Fruit fly (Drosophila melanogaster): Measurements from ENCODE around the gene CG11695.

Gene CG11695

dm6 chrX:11550078-11550477 is 26.6 kb upstream of the CG11695 start:
- TF ChIP-seq CG15710 (tag; optimal IDR thresholded peaks at IDR 0.05) (peak; percentile 5), CG14655 (GFP tag; optimal IDR thresholded peaks at IDR 0.05) (peak; percentile 55), gl (tag; optimal IDR thresholded peaks at IDR 0.05) (no peak), CG8159 (tag; optimal IDR thresholded peaks at IDR 0.05) (peak; percentile 20), Pif1A (GFP tag; optimal IDR thresholded peaks at IDR 0.05) (peak; percentile 10), CG34367 (tag; optimal IDR thresholded peaks at IDR 0.05) (peak; percentile 2), CG12605 (GFP tag; IDR thresholded peaks at IDR 0.05) (no peak), CG13204 (GFP tag; optimal IDR thresholded peaks at IDR 0.05) (no peak), D1 (tag; optimal IDR thresholded peaks at IDR 0.05) (no peak), rn (GFP tag; IDR thresholded peaks at IDR 0.05) (no peak), CG9948 (tag; optimal IDR thresholded peaks at IDR 0.05) (peak; percentile 26), fd96Ca (GFP tag; IDR thresholded peaks at IDR 0.05) (no peak), Snoo (tag; optimal IDR thresholded peaks at IDR 0.05) (no peak), CG10348 (GFP tag; IDR thresholded peaks at IDR 0.05) (no peak), EcR (GFP tag; optimal IDR thresholded peaks at IDR 0.05) (no peak), CG32121 (GFP tag; IDR thresholded peaks at IDR 0.05) (no peak), CG8301 (tag; optimal IDR thresholded peaks at IDR 0.05) (peak; percentile 47), CG17806 (tag; optimal IDR thresholded peaks at IDR 0.05) (peak; percentile 27), Pif1B (GFP tag; optimal IDR thresholded peaks at IDR 0.05) (peak; percentile 15), Ets98B (GFP tag; IDR thresholded peaks at IDR 0.05) (0 out of 2 replicates have a peak, but pooled peaks have one; percentile 39), CG4496 (GFP tag; IDR thresholded peaks at IDR 0.05) (no peak)

DNA sequence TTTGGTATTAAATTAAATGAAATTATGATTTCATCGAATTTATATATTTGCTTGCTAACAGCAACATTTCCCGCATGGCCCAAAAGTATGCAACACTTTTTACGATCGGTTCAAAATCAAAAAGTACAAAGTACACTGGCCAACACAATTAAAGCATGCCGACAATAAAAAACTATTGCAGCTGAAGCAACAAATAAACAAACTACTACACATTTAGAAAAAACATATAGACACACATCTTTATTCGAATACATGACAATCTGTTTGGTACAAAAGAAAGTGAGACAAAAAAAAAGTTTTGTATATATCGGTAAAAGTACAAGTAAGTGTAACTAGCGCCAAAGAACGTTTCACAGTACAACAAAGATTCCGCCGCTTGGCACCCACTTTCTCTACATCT is 21.6 kb upstream of the CG11695 start:
- TF ChIP-seq CG12605 (GFP tag; IDR thresholded peaks at IDR 0.05) (peak; percentile 12; the same call in 1 of the 2 replicates), Snoo (tag; optimal IDR thresholded peaks at IDR 0.05) (peak; percentile 14), Ets98B (GFP tag; IDR thresholded peaks at IDR 0.05) (0 out of 2 replicates have a peak, but pooled peaks have one; percentile 39), gl (tag; optimal IDR thresholded peaks at IDR 0.05) (no peak), fd96Ca (GFP tag; IDR thresholded peaks at IDR 0.05) (no peak), CG15710 (tag; optimal IDR thresholded peaks at IDR 0.05) (no peak), CG14655 (GFP tag; optimal IDR thresholded peaks at IDR 0.05) (peak; percentile 16), Pif1A (GFP tag; optimal IDR thresholded peaks at IDR 0.05) (peak; percentile 18), CG17806 (tag; optimal IDR thresholded peaks at IDR 0.05) (no peak), CG8301 (tag; optimal IDR thresholded peaks at IDR 0.05) (peak; percentile 15)

- TF ChIP-seq CG8301 (tag; optimal IDR thresholded peaks at IDR 0.05) (no peak), CG4496 (GFP tag; IDR thresholded peaks at IDR 0.05) (no peak), D1 (tag; optimal IDR thresholded peaks at IDR 0.05) (no peak), rn (GFP tag; IDR thresholded peaks at IDR 0.05) (no peak), CG34367 (tag; optimal IDR thresholded peaks at IDR 0.05) (no peak), EcR (GFP tag; optimal IDR thresholded peaks at IDR 0.05) (no peak), Snoo (tag; optimal IDR thresholded peaks at IDR 0.05) (no peak), CG14655 (GFP tag; optimal IDR thresholded peaks at IDR 0.05) (no peak), Pif1B (GFP tag; optimal IDR thresholded peaks at IDR 0.05) (no peak), Pif1A (GFP tag; optimal IDR thresholded peaks at IDR 0.05) (no peak)
These were observed 19.9 kb upstream of the CG11695 start for dm6 chrX:11556774-11557173.

- TF ChIP-seq CG8159 (tag; optimal IDR thresholded peaks at IDR 0.05) (no peak), Ets98B (GFP tag; IDR thresholded peaks at IDR 0.05) (peak; percentile 59), CG34367 (tag; optimal IDR thresholded peaks at IDR 0.05) (no peak), CG8301 (tag; optimal IDR thresholded peaks at IDR 0.05) (no peak), rn (GFP tag; IDR thresholded peaks at IDR 0.05) (no peak), CG15710 (tag; optimal IDR thresholded peaks at IDR 0.05) (no peak), fd96Ca (GFP tag; IDR thresholded peaks at IDR 0.05) (no peak), gl (tag; optimal IDR thresholded peaks at IDR 0.05) (no peak), CG17806 (tag; optimal IDR thresholded peaks at IDR 0.05) (no peak), CG32121 (GFP tag; IDR thresholded peaks at IDR 0.05) (0 out of 2 replicates have a peak, but pooled peaks have one; percentile 48), CG13204 (GFP tag; optimal IDR thresholded peaks at IDR 0.05) (peak; percentile 29), CG14655 (GFP tag; optimal IDR thresholded peaks at IDR 0.05) (peak; percentile 18), CG10348 (GFP tag; IDR thresholded peaks at IDR 0.05) (no peak), Snoo (tag; optimal IDR thresholded peaks at IDR 0.05) (peak; percentile 28), CG4496 (GFP tag; IDR thresholded peaks at IDR 0.05) (peak; percentile 30; the same call in 1 of the 3 replicates), CG12605 (GFP tag; IDR thresholded peaks at IDR 0.05) (0 out of 2 replicates have a peak, but pooled peaks have one; percentile 19), Pif1A (GFP tag; optimal IDR thresholded peaks at IDR 0.05) (peak; percentile 11), CG9948 (tag; optimal IDR thresholded peaks at IDR 0.05) (no peak), D1 (tag; optimal IDR thresholded peaks at IDR 0.05) (no peak), EcR (GFP tag; optimal IDR thresholded peaks at IDR 0.05) (no peak), Pif1B (GFP tag; optimal IDR thresholded peaks at IDR 0.05) (peak; percentile 34)
These were observed 18.2 kb upstream of the CG11695 start, which contains the start of gene CG1572 for dm6 chrX:11558389-11558908. Gene CG1572, minus strand, starts transcription at chrX:11558654.

- peak; percentile 80 for TF ChIP-seq CG8301 (tag; optimal IDR thresholded peaks at IDR 0.05)
- TF ChIP-seq CG14655 (GFP tag; optimal IDR thresholded peaks at IDR 0.05) = peak; percentile 87
- TF ChIP-seq CG17806 (tag; optimal IDR thresholded peaks at IDR 0.05) = peak; percentile 80
- TF ChIP-seq fd96Ca (GFP tag; IDR thresholded peaks at IDR 0.05) = peak; percentile 22; the same call in 1 of the 3 replicates
- TF ChIP-seq CG10348 (GFP tag; IDR thresholded peaks at IDR 0.05) = peak; percentile 43; the same call in 1 of the 2 replicates
- TF ChIP-seq Snoo (tag; optimal IDR thresholded peaks at IDR 0.05) = peak; percentile 74
- TF ChIP-seq CG12605 (GFP tag; IDR thresholded peaks at IDR 0.05) = peak; percentile 36
- peak; percentile 41 for TF ChIP-seq Ets98B (GFP tag; IDR thresholded peaks at IDR 0.05)
- peak; percentile 72 for TF ChIP-seq CG32121 (GFP tag; IDR thresholded peaks at IDR 0.05)
- TF ChIP-seq CG4496 (GFP tag; IDR thresholded peaks at IDR 0.05) = peak; percentile 56; the same call in 2 of the 3 replicates
- TF ChIP-seq D1 (tag; optimal IDR thresholded peaks at IDR 0.05) = no peak
- TF ChIP-seq gl (tag; optimal IDR thresholded peaks at IDR 0.05) = peak; percentile 47
- TF ChIP-seq EcR (GFP tag; optimal IDR thresholded peaks at IDR 0.05) = peak; percentile 34
- peak; percentile 73 for TF ChIP-seq CG34367 (tag; optimal IDR thresholded peaks at IDR 0.05)
- TF ChIP-seq Pif1B (GFP tag; optimal IDR thresholded peaks at IDR 0.05) = peak; percentile 53
- TF ChIP-seq CG9948 (tag; optimal IDR thresholded peaks at IDR 0.05) = peak; percentile 83
- TF ChIP-seq CG13204 (GFP tag; optimal IDR thresholded peaks at IDR 0.05) = peak; percentile 50
- TF ChIP-seq Pif1A (GFP tag; optimal IDR thresholded peaks at IDR 0.05) = peak; percentile 54
- TF ChIP-seq CG15710 (tag; optimal IDR thresholded peaks at IDR 0.05) = peak; percentile 88
- peak; percentile 49; the same call in 1 of the 2 replicates for TF ChIP-seq rn (GFP tag; IDR thresholded peaks at IDR 0.05)
- peak; percentile 90 for TF ChIP-seq CG8159 (tag; optimal IDR thresholded peaks at IDR 0.05)
These were observed 16.7 kb upstream of the CG11695 start for dm6 chrX:11559728-11560724.

All from whole organism, pupa.